ENCODE assay signal across 1 fruit fly cellular context in the genomic region with DNA sequence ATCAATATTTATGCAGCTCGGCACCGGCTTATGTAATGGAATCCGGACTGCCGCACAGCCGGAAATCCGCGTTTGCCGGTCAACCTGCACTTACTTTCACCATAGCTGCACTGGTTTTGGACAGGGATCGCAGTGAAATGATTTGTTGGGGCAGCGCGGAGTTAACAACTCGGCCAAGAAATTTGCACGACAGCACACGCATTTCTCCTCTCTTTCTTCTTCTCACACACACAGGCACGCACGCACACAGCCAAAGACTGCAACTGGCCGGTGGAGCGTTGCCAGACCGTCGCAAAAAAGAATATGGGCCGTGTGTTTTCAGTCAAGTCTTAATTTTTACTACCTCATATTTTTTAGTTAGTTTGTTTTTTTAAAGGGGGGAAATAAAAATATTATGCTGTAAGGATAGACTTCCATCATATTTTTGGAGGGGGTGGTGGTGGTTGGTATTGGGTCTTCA.
TF ChIP-seq lines count a peak whose summit lies in the region.

No protein-coding gene starts in this region.

TF ChIP-seq in whole organism, embryonic, 481 proteins besides CTCF, POLR2A, EP300 and RAD21 (continued from another document):
- TF ChIP-seq p53 (GFP tag; optimal IDR thresholded peaks at IDR 0.05; lab: Kevin White, UChicago) (no peak), nom (GFP tag; optimal IDR thresholded peaks at IDR 0.05; lab: Kevin White, UChicago) (no peak), Nf-YC (tag; optimal IDR thresholded peaks at IDR 0.05; lab: Kevin White, UChicago) (peak; percentile 27), Sry-δ (GFP tag; optimal IDR thresholded peaks at IDR 0.05; lab: Kevin White, UChicago) (peak; percentile 31), sens (GFP tag; lab: Kevin White, UChicago) (peak; percentile 72), CG9727 (GFP tag; optimal IDR thresholded peaks at IDR 0.05; lab: Kevin White, UChicago) (no peak), dm (GFP tag; optimal IDR thresholded peaks at IDR 0.05; lab: Kevin White, UChicago) (peak; percentile 33), CG42726 (GFP tag; IDR thresholded peaks at IDR 0.05; lab: Robert Waterston, UW; ENCODE audit: partially characterized antibody) (no peak), crol (GFP tag; IDR thresholded peaks at IDR 0.05; lab: Robert Waterston, UW) (0 out of 2 replicates have a peak, but pooled peaks have one; percentile 8), gce (GFP tag; IDR thresholded peaks at IDR 0.05; lab: Robert Waterston, UW) (no peak)
